Worm (Caenorhabditis elegans): ENCODE results near the gene mib-1.
A peak's percentile ranks its signal among the peaks of the same experiment; 100 is the strongest.

Gene mib-1

DNA sequence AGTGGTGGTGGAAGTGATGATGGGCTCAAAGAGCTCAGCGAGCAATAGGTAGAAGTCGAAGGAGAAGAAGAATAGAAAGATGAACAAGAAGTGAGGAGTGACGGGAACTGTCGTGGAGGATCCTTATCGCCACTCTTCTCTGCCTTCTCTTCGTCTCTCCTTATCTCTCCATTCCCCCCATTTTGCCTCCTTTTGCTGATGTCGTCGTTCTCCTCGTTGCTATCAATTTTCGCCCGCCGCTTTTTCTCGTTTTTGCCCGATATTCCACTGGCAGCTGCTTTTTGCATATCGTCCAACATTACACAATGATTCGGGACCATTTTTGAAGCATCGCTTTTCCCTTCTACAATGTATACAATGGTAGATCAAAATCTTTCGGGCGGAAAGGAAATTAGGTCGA, 23.1 kb downstream of the mib-1 start:
- TF ChIP-seq elt-1 (tag; optimal IDR thresholded peaks at IDR 0.05; ENCODE audit: borderline replicate concordance, insufficient read depth): peak; percentile 80
- TF ChIP-seq hlh-1 (tag; optimal IDR thresholded peaks at IDR 0.05): no peak
- no peak for TF ChIP-seq nhr-2 (tag; optimal IDR thresholded peaks at IDR 0.05)

DNA sequence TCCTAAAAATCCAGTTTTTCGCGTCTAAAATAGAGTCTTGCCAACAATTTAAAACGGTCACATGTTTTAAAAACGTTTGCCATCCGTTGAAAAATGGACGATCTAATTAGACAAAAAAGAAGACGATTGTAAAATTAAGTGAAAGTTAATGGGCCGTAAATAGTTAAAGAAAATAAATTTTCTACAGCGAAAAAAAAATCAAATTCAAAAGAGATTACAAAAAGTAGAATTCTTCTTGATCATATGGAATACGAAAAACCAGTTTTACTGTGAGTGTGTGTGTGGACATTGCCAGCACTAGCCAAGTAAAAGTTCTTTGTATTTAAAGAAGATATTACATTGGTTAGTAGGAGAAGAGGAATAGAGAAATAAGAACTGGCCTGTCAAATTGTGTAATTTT, 28.4 kb downstream of the mib-1 start:
- TF ChIP-seq drap-1 (GFP tag; optimal IDR thresholded peaks at IDR 0.05): no peak
- TF ChIP-seq ham-2 (GFP tag; optimal IDR thresholded peaks at IDR 0.05): no peak
- TF ChIP-seq cnd-1 (tag; optimal IDR thresholded peaks at IDR 0.05): no peak
- no peak for TF ChIP-seq mep-1 (tag; optimal IDR thresholded peaks at IDR 0.05)
- no peak for TF ChIP-seq ceh-43 (GFP tag; optimal IDR thresholded peaks at IDR 0.05)
- TF ChIP-seq ceh-83 (GFP tag; optimal IDR thresholded peaks at IDR 0.05): no peak
- no peak for TF ChIP-seq nhr-237 (tag; optimal IDR thresholded peaks at IDR 0.05)
- no peak for TF ChIP-seq zip-8 (tag; optimal IDR thresholded peaks at IDR 0.05)
- TF ChIP-seq flh-1 (GFP tag; optimal IDR thresholded peaks at IDR 0.05): no peak
- TF ChIP-seq lin-32 (GFP tag; optimal IDR thresholded peaks at IDR 0.05): no peak
- TF ChIP-seq sem-2 (GFP tag; optimal IDR thresholded peaks at IDR 0.05): no peak
- TF ChIP-seq nhr-76 (tag; optimal IDR thresholded peaks at IDR 0.05): no peak
- TF ChIP-seq unc-62 (GFP tag; optimal IDR thresholded peaks at IDR 0.05): no peak

DNA sequence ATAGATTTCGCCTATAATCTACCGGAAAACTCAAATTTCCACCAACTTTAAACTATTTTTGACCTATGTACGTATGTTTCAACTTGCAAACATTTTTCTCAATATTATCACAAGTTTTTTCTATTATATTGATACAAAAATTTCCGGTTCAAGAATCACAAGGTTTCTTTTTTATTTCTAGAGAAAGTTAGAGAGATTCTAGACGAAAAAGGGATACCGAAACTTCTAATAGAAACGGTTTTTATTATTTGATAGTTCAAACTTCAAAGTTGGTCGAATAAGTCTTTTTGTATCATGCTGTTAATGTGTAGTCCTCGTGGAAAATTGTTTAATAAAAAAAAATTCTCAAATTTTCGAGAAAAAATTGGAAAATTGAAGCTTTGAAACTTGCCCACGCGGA, 35.4 kb downstream of the mib-1 start:
- TF ChIP-seq mab-5 (tag; optimal IDR thresholded peaks at IDR 0.05) (no peak), unc-120 (tag; optimal IDR thresholded peaks at IDR 0.05; ENCODE audit: poor library complexity, severe bottlenecking) (no peak), tbx-8 (GFP tag; optimal IDR thresholded peaks at IDR 0.05) (no peak), nhr-12 (tag; optimal IDR thresholded peaks at IDR 0.05) (no peak), M03D4.4 (tag; optimal IDR thresholded peaks at IDR 0.05) (no peak), snpc-4 (tag; optimal IDR thresholded peaks at IDR 0.05) (no peak), lsy-2 (tag; optimal IDR thresholded peaks at IDR 0.05) (no peak), ceh-39 (tag; optimal IDR thresholded peaks at IDR 0.05) (no peak), nhr-28 (tag; optimal IDR thresholded peaks at IDR 0.05) (no peak), ceh-43 (GFP tag; optimal IDR thresholded peaks at IDR 0.05) (no peak), nhr-76 (tag; optimal IDR thresholded peaks at IDR 0.05) (no peak), drap-1 (GFP tag; optimal IDR thresholded peaks at IDR 0.05) (no peak), ceh-83 (GFP tag; optimal IDR thresholded peaks at IDR 0.05) (no peak), bed-3 (GFP tag; optimal IDR thresholded peaks at IDR 0.05) (no peak), cnd-1 (tag; optimal IDR thresholded peaks at IDR 0.05) (no peak), elt-3 (tag; optimal IDR thresholded peaks at IDR 0.05) (no peak), lin-32 (GFP tag; optimal IDR thresholded peaks at IDR 0.05) (no peak), nhr-2 (tag; optimal IDR thresholded peaks at IDR 0.05) (no peak), mls-2 (tag; optimal IDR thresholded peaks at IDR 0.05) (no peak)

DNA sequence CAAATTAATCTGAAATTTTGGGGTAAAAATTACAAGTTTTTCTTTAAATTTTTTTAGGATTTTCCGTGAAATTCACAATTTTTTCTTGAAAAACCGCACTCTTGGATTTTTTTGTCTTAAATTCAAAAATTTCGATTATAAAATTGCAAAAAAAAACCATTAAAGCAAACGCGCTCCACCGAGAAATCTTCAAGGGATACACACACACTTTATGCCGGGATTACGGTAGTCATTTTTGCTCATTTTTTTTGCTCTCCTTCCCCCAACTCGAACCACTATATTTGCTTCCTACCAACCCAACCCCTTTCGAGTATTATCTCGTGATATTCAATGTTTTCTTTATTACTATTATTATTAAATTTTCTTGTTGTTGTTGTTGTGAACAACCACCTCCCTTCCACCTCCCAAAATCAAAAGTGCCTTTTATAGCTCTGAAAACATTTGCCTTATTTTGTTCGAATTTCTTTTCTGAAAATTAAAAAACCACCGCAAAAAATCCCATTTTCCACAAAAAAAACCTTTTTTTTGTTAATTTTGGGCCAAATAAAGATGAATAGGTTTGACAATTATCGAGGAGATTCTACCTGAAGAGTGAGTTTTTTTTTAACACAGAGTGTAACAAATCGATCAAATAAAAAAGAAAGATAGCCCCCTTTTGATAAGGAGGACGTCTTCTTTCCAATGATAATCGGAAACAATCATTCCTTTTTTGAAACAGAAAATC, 38.6 kb downstream of the mib-1 start, which contains the start of gene Y47D3A.32:
TSS of gene Y47D3A.32 (plus strand) at position 674 of the 724 bp plus-strand sequence.
- TF ChIP-seq tbx-8 (GFP tag; optimal IDR thresholded peaks at IDR 0.05) (no peak), bed-3 (GFP tag; optimal IDR thresholded peaks at IDR 0.05) (no peak), nhr-12 (tag; optimal IDR thresholded peaks at IDR 0.05) (no peak), zip-8 (tag; optimal IDR thresholded peaks at IDR 0.05) (no peak), drap-1 (GFP tag; optimal IDR thresholded peaks at IDR 0.05) (no peak), nhr-76 (tag; optimal IDR thresholded peaks at IDR 0.05) (no peak), unc-120 (tag; optimal IDR thresholded peaks at IDR 0.05; ENCODE audit: poor library complexity, severe bottlenecking) (no peak), cnd-1 (tag; optimal IDR thresholded peaks at IDR 0.05) (no peak), mls-2 (tag; optimal IDR thresholded peaks at IDR 0.05) (no peak), ham-2 (GFP tag; optimal IDR thresholded peaks at IDR 0.05) (no peak), lin-32 (GFP tag; optimal IDR thresholded peaks at IDR 0.05) (no peak), lin-13 (tag; optimal IDR thresholded peaks at IDR 0.05) (no peak)

DNA sequence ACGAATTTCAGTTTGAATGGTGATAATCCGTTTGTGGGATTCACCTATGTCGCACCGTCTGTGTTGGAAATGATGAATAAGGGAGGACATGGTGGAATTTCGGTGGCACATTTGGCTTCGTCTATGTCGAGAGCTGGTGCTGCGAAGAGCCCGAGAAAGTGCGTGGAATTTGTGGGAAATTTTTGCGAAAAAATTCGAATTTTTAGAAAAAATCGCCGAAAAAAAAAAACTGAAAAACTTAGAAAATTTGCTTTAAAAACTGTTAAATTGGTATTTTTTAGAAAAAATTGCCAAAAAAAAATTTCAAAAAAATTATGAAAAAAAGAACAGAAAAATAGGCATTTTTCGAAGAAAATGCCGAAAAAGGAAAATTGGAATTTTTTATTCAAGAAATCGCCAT, 41.6 kb downstream of the mib-1 start:
- TF ChIP-seq nhr-76 (tag; optimal IDR thresholded peaks at IDR 0.05) (no peak), ces-1 (GFP tag; optimal IDR thresholded peaks at IDR 0.05) (no peak), nhr-237 (tag; optimal IDR thresholded peaks at IDR 0.05) (no peak), ham-2 (GFP tag; optimal IDR thresholded peaks at IDR 0.05) (no peak), unc-39 (tag; optimal IDR thresholded peaks at IDR 0.05) (no peak), blmp-1 (tag; optimal IDR thresholded peaks at IDR 0.05) (no peak), cnd-1 (tag; optimal IDR thresholded peaks at IDR 0.05) (no peak), mab-5 (tag; optimal IDR thresholded peaks at IDR 0.05) (no peak), tbx-8 (GFP tag; optimal IDR thresholded peaks at IDR 0.05) (no peak), zip-8 (tag; optimal IDR thresholded peaks at IDR 0.05) (no peak), mls-2 (tag; optimal IDR thresholded peaks at IDR 0.05) (no peak), ceh-83 (GFP tag; optimal IDR thresholded peaks at IDR 0.05) (no peak)
